Fruit fly (Drosophila melanogaster) whole organism, pupa: ENCODE results near the gene aop.

Experiments used
- CG10348 ChIP-seq: fragments of 200-800 bp; sonication (Bioruptor generic); IDR thresholded peaks from 2 replicates; pipeline ENCODE4 v1.3.6; 2022; ENCODE audit warnings: missing biosample characterization, missing genetic modification characterization
- CG12605 ChIP-seq: fragments of 200-800 bp; sonication (Bioruptor generic); IDR thresholded peaks from 2 replicates; pipeline ENCODE4 v1.3.6; 2022; ENCODE audit warnings: missing biosample characterization, missing genetic modification characterization
- CG13204 ChIP-seq: fragments of 200-800 bp; sonication (Bioruptor generic); optimal IDR thresholded peaks from 2 replicates; lab custom pipeline; 2018; ENCODE audit warnings: missing biosample characterization, mild to moderate bottlenecking, missing genetic modification characterization, moderate library complexity
- CG14655 ChIP-seq: fragments of 200-800 bp; sonication (Bioruptor generic); optimal IDR thresholded peaks from 3 replicates; lab custom pipeline; 2017; ENCODE audit warnings: mild to moderate bottlenecking, missing biosample characterization, missing genetic modification reagents, missing genetic modification characterization
- CG15710 ChIP-seq: fragments of 200-800 bp; sonication (Bioruptor generic); optimal IDR thresholded peaks from 2 replicates; lab custom pipeline; 2018; ENCODE audit warnings: missing biosample characterization, mild to moderate bottlenecking, missing genetic modification characterization, moderate library complexity
- CG17806 ChIP-seq: fragments of 200-800 bp; sonication (Bioruptor generic); optimal IDR thresholded peaks from 2 replicates; lab custom pipeline; 2018; ENCODE audit warnings: missing biosample characterization, mild to moderate bottlenecking, missing genetic modification characterization, moderate library complexity
- CG32121 ChIP-seq: fragments of 200-800 bp; sonication (Bioruptor generic); IDR thresholded peaks from 2 replicates; pipeline ENCODE4 v1.3.6; 2022; ENCODE audit warnings: missing biosample characterization, missing genetic modification characterization
- CG34367 ChIP-seq: fragments of 200-800 bp; sonication (Bioruptor generic); optimal IDR thresholded peaks from 2 replicates; lab custom pipeline; 2018; ENCODE audit warnings: missing biosample characterization, mild to moderate bottlenecking, missing genetic modification characterization
- CG4496 ChIP-seq: fragments of 200-800 bp; sonication (Bioruptor generic); IDR thresholded peaks from 3 replicates; pipeline ENCODE4 v1.3.6; 2022; ENCODE audit warnings: missing biosample characterization, missing genetic modification characterization
- CG8159 ChIP-seq: fragments of 200-800 bp; sonication (Bioruptor generic); optimal IDR thresholded peaks from 3 replicates; lab custom pipeline; 2018; ENCODE audit warnings: missing biosample characterization, mild to moderate bottlenecking, missing genetic modification characterization, moderate library complexity
- CG8301 ChIP-seq: fragments of 200-800 bp; sonication (Bioruptor generic); optimal IDR thresholded peaks from 2 replicates; lab custom pipeline; 2018; ENCODE audit warnings: missing biosample characterization, mild to moderate bottlenecking, missing genetic modification characterization
- CG9948 ChIP-seq: fragments of 200-800 bp; sonication (Bioruptor generic); optimal IDR thresholded peaks from 2 replicates; lab custom pipeline; 2018; ENCODE audit warnings: missing biosample characterization, mild to moderate bottlenecking, missing genetic modification characterization, moderate library complexity
- D1 ChIP-seq: fragments of 200-800 bp; sonication (Bioruptor generic); optimal IDR thresholded peaks from 2 replicates; lab custom pipeline; 2018; ENCODE audit warnings: missing biosample characterization, mild to moderate bottlenecking, missing genetic modification characterization, moderate library complexity
- EcR ChIP-seq: fragments of 200-800 bp; sonication (Bioruptor generic); optimal IDR thresholded peaks from 3 replicates; lab custom pipeline; 2019; ENCODE audit warnings: missing biosample characterization, missing genetic modification characterization, mild to moderate bottlenecking, moderate library complexity, missing genetic modification reagents
- Ets98B ChIP-seq: fragments of 200-800 bp; sonication (Bioruptor generic); IDR thresholded peaks from 2 replicates; pipeline ENCODE4 v1.3.6; 2022; ENCODE audit warnings: missing biosample characterization, missing genetic modification characterization
- Pif1A ChIP-seq: fragments of 200-800 bp; sonication (Bioruptor generic); optimal IDR thresholded peaks from 3 replicates; lab custom pipeline; 2016; ENCODE audit warnings: missing biosample characterization, missing genetic modification characterization
- Pif1B ChIP-seq: fragments of 200-800 bp; sonication (Bioruptor generic); optimal IDR thresholded peaks from 3 replicates; lab custom pipeline; 2016; ENCODE audit warnings: missing biosample characterization, missing genetic modification characterization
- Snoo ChIP-seq: fragments of 200-800 bp; sonication (Bioruptor generic); optimal IDR thresholded peaks from 3 replicates; lab custom pipeline; 2017; ENCODE audit warnings: missing biosample characterization, mild to moderate bottlenecking, missing genetic modification characterization, inconsistent platforms
- fd96Ca ChIP-seq: fragments of 200-800 bp; sonication (Bioruptor generic); IDR thresholded peaks from 3 replicates; pipeline ENCODE4 v1.3.6; 2022; ENCODE audit warnings: missing biosample characterization, missing genetic modification characterization
- gl ChIP-seq: fragments of 200-800 bp; sonication (Bioruptor generic); optimal IDR thresholded peaks from 2 replicates; lab custom pipeline; 2018; ENCODE audit warnings: missing biosample characterization, mild to moderate bottlenecking, missing genetic modification characterization
- rn ChIP-seq: fragments of 200-800 bp; sonication (Bioruptor generic); IDR thresholded peaks from 2 replicates; pipeline ENCODE4 v1.3.6; 2022; ENCODE audit warnings: missing biosample characterization, missing genetic modification characterization

The aop gene

DNA sequence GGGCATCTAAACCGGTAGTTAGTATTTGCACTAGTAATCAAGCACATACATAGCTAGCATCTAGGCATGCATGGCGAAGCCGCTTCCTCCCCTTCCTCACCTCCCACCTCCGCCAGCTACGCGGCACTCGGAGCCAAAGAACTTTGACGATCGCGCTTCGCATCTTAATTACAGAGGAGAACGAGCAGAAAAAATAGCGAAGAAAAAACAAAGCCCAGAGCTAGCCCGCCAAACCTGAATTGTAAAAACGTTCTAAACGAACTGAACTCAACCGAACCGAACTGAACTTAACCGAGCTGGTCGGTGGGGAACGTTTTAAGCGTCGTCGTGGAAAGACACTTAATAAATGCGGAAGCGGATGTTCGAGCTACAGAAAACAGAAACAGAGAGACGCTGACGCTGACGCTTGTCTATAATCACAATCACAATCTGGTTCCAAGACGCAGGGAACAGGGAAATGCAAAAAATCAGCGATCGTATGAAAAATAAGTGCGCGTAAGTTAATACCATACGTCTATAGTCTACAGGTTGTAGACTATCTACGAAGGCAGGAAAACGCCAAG is 9.6 kb downstream of the aop start:
- no peak for TF ChIP-seq Ets98B (GFP tag; lab: Robert Waterston, UW)
- TF ChIP-seq D1 (tag; lab: Kevin White, UChicago), result no peak
- no peak for TF ChIP-seq rn (GFP tag; lab: Robert Waterston, UW)
- no peak for TF ChIP-seq CG8301 (tag; lab: Kevin White, UChicago)
- no peak for TF ChIP-seq CG34367 (tag; lab: Kevin White, UChicago)
- TF ChIP-seq EcR, result peak; percentile 95
- no peak for TF ChIP-seq CG9948
- TF ChIP-seq fd96Ca (GFP tag; lab: Robert Waterston, UW), result no peak
- TF ChIP-seq CG15710 (tag; lab: Kevin White, UChicago), result no peak
- no peak for TF ChIP-seq Pif1B (GFP tag; lab: Kevin White, UChicago)
- TF ChIP-seq CG13204 (GFP tag; lab: Kevin White, UChicago), result peak; percentile 69
- no peak for TF ChIP-seq CG17806

DNA sequence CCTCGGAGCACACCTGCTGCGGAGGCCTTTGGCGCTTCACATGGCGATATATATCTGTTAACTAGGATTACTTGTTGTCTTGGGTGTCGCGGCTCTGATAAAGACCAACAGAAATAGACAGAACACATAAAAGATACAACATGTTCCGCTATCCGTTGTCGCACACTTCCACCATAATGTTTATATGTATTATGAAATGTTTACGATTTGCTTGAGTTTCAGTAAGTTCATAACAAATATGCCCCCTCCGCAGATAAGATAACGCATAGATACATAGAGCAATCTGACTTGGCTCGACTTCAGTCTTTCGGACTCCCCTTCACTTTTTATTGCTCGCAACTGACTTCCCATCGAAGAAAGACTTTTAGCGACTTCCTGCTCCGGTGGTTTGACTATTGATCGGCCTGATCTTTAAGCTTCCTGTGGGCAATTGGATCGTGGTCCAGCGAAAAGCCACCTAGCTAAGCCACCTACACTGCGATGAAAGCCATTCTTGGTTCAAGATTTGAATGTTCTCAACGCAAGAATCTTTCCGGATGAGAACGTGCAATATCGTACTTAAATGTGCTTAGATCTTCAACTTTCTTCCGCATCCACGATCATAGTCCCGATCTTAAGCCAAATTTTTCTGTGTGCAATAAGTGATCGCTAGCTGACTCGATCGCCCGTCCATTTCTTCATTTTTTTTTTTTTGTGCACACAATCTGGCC is 10.2 kb downstream of the aop start:
- peak; percentile 63 for TF ChIP-seq CG34367 (tag; lab: Kevin White, UChicago)
- no peak for TF ChIP-seq Snoo
- peak; percentile 52 for TF ChIP-seq CG32121
- no peak for TF ChIP-seq D1 (tag; lab: Kevin White, UChicago)
- TF ChIP-seq CG12605 (GFP tag; lab: Robert Waterston, UW), result peak; percentile 46; the same call in 1 of the 2 replicates
- TF ChIP-seq CG15710 (tag; lab: Kevin White, UChicago), result peak; percentile 19
- TF ChIP-seq Pif1A (GFP tag; lab: Kevin White, UChicago), result peak; percentile 71
- TF ChIP-seq EcR, result no peak
- TF ChIP-seq fd96Ca (GFP tag; lab: Robert Waterston, UW), result peak; percentile 94
- peak; percentile 91 for TF ChIP-seq CG4496
- TF ChIP-seq CG10348 (GFP tag; lab: Robert Waterston, UW), result no peak
- TF ChIP-seq CG9948, result peak; percentile 79
- peak; percentile 68 for TF ChIP-seq rn (GFP tag; lab: Robert Waterston, UW)
- peak; percentile 43 for TF ChIP-seq gl (tag; lab: Kevin White, UChicago)
- TF ChIP-seq Ets98B (GFP tag; lab: Robert Waterston, UW), result peak; percentile 80
- peak; percentile 76 for TF ChIP-seq Pif1B (GFP tag; lab: Kevin White, UChicago)
- peak; percentile 91 for TF ChIP-seq CG14655
- TF ChIP-seq CG13204 (GFP tag; lab: Kevin White, UChicago), result no peak
- peak; percentile 73 for TF ChIP-seq CG8159 (tag; lab: Kevin White, UChicago)
- peak; percentile 81 for TF ChIP-seq CG17806
- TF ChIP-seq CG8301 (tag; lab: Kevin White, UChicago), result peak; percentile 91

- no peak; the same call in 1 of the 2 replicates for TF ChIP-seq CG12605 (GFP tag; lab: Robert Waterston, UW)
- peak; percentile 32 for TF ChIP-seq CG8301 (tag; lab: Kevin White, UChicago)
- TF ChIP-seq Snoo, result no peak
- TF ChIP-seq CG13204 (GFP tag; lab: Kevin White, UChicago), result no peak
- TF ChIP-seq CG9948, result peak; percentile 20
- TF ChIP-seq CG34367 (tag; lab: Kevin White, UChicago), result no peak
- peak; percentile 36; the same call in 1 of the 3 replicates for TF ChIP-seq CG4496
- TF ChIP-seq CG15710 (tag; lab: Kevin White, UChicago), result peak; percentile 7
- TF ChIP-seq CG14655, result peak; percentile 44
- no peak for TF ChIP-seq EcR
- TF ChIP-seq Ets98B (GFP tag; lab: Robert Waterston, UW), result no peak
- TF ChIP-seq CG32121, result no peak
- TF ChIP-seq CG17806, result peak; percentile 17
- TF ChIP-seq Pif1A (GFP tag; lab: Kevin White, UChicago), result no peak
- TF ChIP-seq CG8159 (tag; lab: Kevin White, UChicago), result peak; percentile 3
Observed at dm6 chr2L:2166958-2167707, 11.4 kb downstream of the aop start.

DNA sequence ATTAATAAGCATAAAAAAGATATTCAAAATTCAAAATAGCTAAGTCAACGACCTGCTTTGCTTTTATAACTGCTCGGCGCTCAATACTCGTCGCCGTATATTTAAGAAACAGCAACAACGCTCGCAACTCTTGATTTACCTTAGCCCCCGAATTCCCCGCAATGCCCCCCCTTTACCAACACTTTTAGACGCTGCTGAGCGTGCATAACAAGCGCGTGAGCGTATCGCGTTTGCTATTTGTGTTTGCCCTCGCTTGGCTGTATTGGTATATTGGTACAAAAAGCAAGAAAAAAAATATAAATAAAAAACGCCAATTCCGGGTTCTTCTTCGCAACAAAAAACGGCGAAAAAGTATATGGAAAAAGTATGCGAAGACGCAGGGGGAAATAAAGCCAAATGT is 12.7 kb downstream of the aop start:
- TF ChIP-seq Ets98B (GFP tag; lab: Robert Waterston, UW) (peak; percentile 31; the same call in 1 of the 2 replicates), CG13204 (GFP tag; lab: Kevin White, UChicago) (peak; percentile 20), CG10348 (GFP tag; lab: Robert Waterston, UW) (no peak)
- TF ChIP-seq, all 21 proteins: peak for 2

DNA sequence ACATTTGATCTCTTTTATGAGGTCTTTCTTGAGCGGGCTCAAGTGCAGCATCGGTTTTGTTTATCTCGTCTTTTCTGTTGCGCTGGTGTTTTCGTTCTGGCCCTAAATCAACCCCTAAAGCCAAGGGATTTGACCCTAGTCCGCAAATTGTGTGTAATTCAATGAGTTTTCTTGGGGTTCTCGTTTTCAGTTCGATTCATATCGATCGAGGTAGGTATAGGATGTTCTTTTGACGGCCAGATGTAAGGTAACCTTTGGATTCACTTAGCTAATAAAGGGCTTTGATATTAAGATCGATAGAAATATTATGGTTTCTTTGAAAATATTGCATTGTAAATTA is 13.3 kb downstream of the aop start:
- no peak for TF ChIP-seq CG15710 (tag; lab: Kevin White, UChicago)
- TF ChIP-seq CG8301 (tag; lab: Kevin White, UChicago), result no peak
- TF ChIP-seq EcR, result peak; percentile 59
- no peak for TF ChIP-seq gl (tag; lab: Kevin White, UChicago)
